Fruit fly (Drosophila melanogaster): ENCODE results near the gene rump.

Gene rump

dm6 chr3R:9550265-9551012 lies 40.3 kb upstream of the rump start (continued):
- TF ChIP-seq CG7839 (tag; optimal IDR thresholded peaks at IDR 0.05) (no peak), bowl (GFP tag; IDR thresholded peaks at IDR 0.05) (no peak), ATbp (GFP tag; optimal IDR thresholded peaks at IDR 0.05) (peak; percentile 27), CG1647 (GFP tag; optimal IDR thresholded peaks at IDR 0.05) (no peak), B-H2 (GFP tag; optimal IDR thresholded peaks at IDR 0.05) (peak; percentile 45), Ets97D (GFP tag; optimal IDR thresholded peaks at IDR 0.05) (no peak), CG14441 (GFP tag; IDR thresholded peaks at IDR 0.05) (no peak), odd (GFP tag; optimal IDR thresholded peaks at IDR 0.05) (peak; percentile 6), CG7357 (GFP tag; IDR thresholded peaks at IDR 0.05) (no peak), CG2875 (GFP tag; optimal IDR thresholded peaks at IDR 0.05) (peak; percentile 12), Hr78 (GFP tag; optimal IDR thresholded peaks at IDR 0.05) (peak in 1 of 2 experiments; percentile 80), Drgx (GFP tag; IDR thresholded peaks at IDR 0.05) (no peak), CG17568 (GFP tag; optimal IDR thresholded peaks at IDR 0.05) (peak; percentile 22), cad (GFP tag; optimal IDR thresholded peaks at IDR 0.05) (peak; percentile 24), CG7786 (GFP tag; optimal IDR thresholded peaks at IDR 0.05) (no peak), Bteb2 (GFP tag; optimal IDR thresholded peaks at IDR 0.05) (no peak), Hsf (GFP tag; optimal IDR thresholded peaks at IDR 0.05) (no peak), CG8290 (GFP tag; optimal IDR thresholded peaks at IDR 0.05) (no peak), CG8290 (tag; optimal IDR thresholded peaks at IDR 0.05) (peak in 1 of 2 experiments; percentile 12), zf30C (GFP tag; optimal IDR thresholded peaks at IDR 0.05) (no peak), danr (GFP tag; IDR thresholded peaks at IDR 0.05) (no peak), ewg (GFP tag; optimal IDR thresholded peaks at IDR 0.05) (no peak), abd-A (tag; optimal IDR thresholded peaks at IDR 0.05) (no peak), bsh (GFP tag; optimal IDR thresholded peaks at IDR 0.05) (peak in 1 of 2 experiments; percentile 16), trem (tag; optimal IDR thresholded peaks at IDR 0.05) (peak; percentile 7), ci (GFP tag; IDR thresholded peaks at IDR 0.05) (no peak), D19A (tag; optimal IDR thresholded peaks at IDR 0.05) (peak; percentile 63), mirr (GFP tag; optimal IDR thresholded peaks at IDR 0.05) (peak; percentile 1), CG2712 (tag; optimal IDR thresholded peaks at IDR 0.05) (peak; percentile 16), yki (optimal IDR thresholded peaks at IDR 0.05) (peak; percentile 96), CG18476 (GFP tag; optimal IDR thresholded peaks at IDR 0.05) (no peak), zen2 (GFP tag; IDR thresholded peaks at IDR 0.05; ENCODE audit: partially characterized antibody) (no peak), stc (GFP tag; IDR thresholded peaks at IDR 0.05) (no peak), p53 (GFP tag; optimal IDR thresholded peaks at IDR 0.05) (no peak), Asciz (GFP tag; optimal IDR thresholded peaks at IDR 0.05) (peak; percentile 62), CG2678 (tag; optimal IDR thresholded peaks at IDR 0.05) (peak; percentile 13), onecut (GFP tag; IDR thresholded peaks at IDR 0.05) (peak; percentile 4), otp (GFP tag; IDR thresholded peaks at IDR 0.05) (no peak), CG12104 (GFP tag; optimal IDR thresholded peaks at IDR 0.05) (no peak), CG14710 (tag; optimal IDR thresholded peaks at IDR 0.05) (peak; percentile 14), zfh1 (GFP tag; IDR thresholded peaks at IDR 0.05) (no peak), dmrt99B (tag; optimal IDR thresholded peaks at IDR 0.05) (peak; percentile 1), Med (GFP tag) (peak; percentile 66), CG15269 (tag; optimal IDR thresholded peaks at IDR 0.05) (peak; percentile 27), CG13424 (tag; optimal IDR thresholded peaks at IDR 0.05) (peak; percentile 31), hbn (GFP tag; IDR thresholded peaks at IDR 0.05; ENCODE audit: partially characterized antibody) (no peak), Tbp (GFP tag; optimal IDR thresholded peaks at IDR 0.05) (peak; percentile 44), Six4 (GFP tag; optimal IDR thresholded peaks at IDR 0.05) (no peak), Blimp-1 (GFP tag; optimal IDR thresholded peaks at IDR 0.05) (peak; percentile 8), CG34224 (GFP tag; IDR thresholded peaks at IDR 0.05; ENCODE audit: partially characterized antibody) (no peak)
